Worm (Caenorhabditis elegans): ENCODE data around the gene dlc-3.
"Not testable (repeated sequence)": the region's sequence is repeated elsewhere in the genome, so short reads cannot be mapped to it uniquely, and the experiment has no call there.

Gene dlc-3

ce11 chrIV:16480888-16481287 is 48.9 kb downstream of the dlc-3 start, which contains the start of gene Y51H4A.938:
Gene Y51H4A.938 (plus strand): TSS chrIV:16481188.
- TF ChIP-seq ceh-82, attf-4, nhr-48 (tag; optimal IDR thresholded peaks at IDR 0.05): not testable (repeated sequence)

ce11 chrIV:16482143-16482542 is 50.1 kb downstream of the dlc-3 start:
- TF ChIP-seq Y48G9A.11 (GFP tag; IDR thresholded peaks at IDR 0.05) (0 out of 2 replicates have a peak, but pooled peaks have one; percentile 21), pha-4 (GFP tag; IDR thresholded peaks at IDR 0.05) (peak; percentile 28; the same call in 1 of the 2 replicates), zip-11 (GFP tag; IDR thresholded peaks at IDR 0.05) (peak; percentile 9; the same call in 1 of the 2 replicates), snpc-1.2 (GFP tag; IDR thresholded peaks at IDR 0.05) (peak; percentile 95), D1046.2 (GFP tag; IDR thresholded peaks at IDR 0.05) (0 out of 2 replicates have a peak, but pooled peaks have one; percentile 15), madf-5 (GFP tag; IDR thresholded peaks at IDR 0.05) (0 out of 4 replicates have a peak, but pooled peaks of 1 of the 2 experiments have one; percentile 62), vab-7 (GFP tag; IDR thresholded peaks at IDR 0.05) (peak; percentile 63), arid-1 (GFP tag; conservative IDR thresholded peaks at IDR 0.05) (0 out of 2 replicates have a peak, but pooled peaks have one; percentile 38), lin-38 (GFP tag; IDR thresholded peaks at IDR 0.05) (peak; percentile 60)
- TF ChIP-seq pha-4 (tag; optimal IDR thresholded peaks at IDR 0.05), result not testable (repeated sequence)

- TF ChIP-seq fos-1 (tag; optimal IDR thresholded peaks at IDR 0.05), result no peak
- TF ChIP-seq gei-8 (GFP tag; optimal IDR thresholded peaks at IDR 0.05), result no peak
- TF ChIP-seq ceh-28 (tag; optimal IDR thresholded peaks at IDR 0.05), result peak; percentile 58
- TF ChIP-seq nhr-41 (GFP tag; IDR thresholded peaks at IDR 0.05), result no peak
- TF ChIP-seq nhr-10 (tag; optimal IDR thresholded peaks at IDR 0.05), result no peak
- no peak for TF ChIP-seq zip-2 (tag; optimal IDR thresholded peaks at IDR 0.05)
- no peak for TF ChIP-seq nhr-11 (tag; optimal IDR thresholded peaks at IDR 0.05)
- no peak for TF ChIP-seq hlh-11 (tag; optimal IDR thresholded peaks at IDR 0.05)
- TF ChIP-seq ceh-82 (tag; optimal IDR thresholded peaks at IDR 0.05), result no peak
- no peak for TF ChIP-seq F26F4.8 (GFP tag; conservative IDR thresholded peaks at IDR 0.05)
- no peak for TF ChIP-seq Y5F2A.4 (GFP tag; optimal IDR thresholded peaks at IDR 0.05)
- peak; percentile 36; the same call in 1 of the 2 replicates for TF ChIP-seq Y105C5A.15 (GFP tag; IDR thresholded peaks at IDR 0.05)
- no peak for TF ChIP-seq set-16 (GFP tag; IDR thresholded peaks at IDR 0.05)
- peak; percentile 22 for TF ChIP-seq dve-1 (tag; optimal IDR thresholded peaks at IDR 0.05; ENCODE audit: insufficient read depth)
- peak in 1 of 2 experiments; percentile 20 for TF ChIP-seq unc-62 (GFP tag; optimal IDR thresholded peaks at IDR 0.05 in 1 of 2)
- TF ChIP-seq unc-62 (tag; optimal IDR thresholded peaks at IDR 0.05), result no peak
- no peak for TF ChIP-seq dmd-9 (GFP tag; IDR thresholded peaks at IDR 0.05)
- no peak for TF ChIP-seq daf-19 (GFP tag; conservative IDR thresholded peaks at IDR 0.05)
- no peak for TF ChIP-seq F44E2.7 (GFP tag; IDR thresholded peaks at IDR 0.05)
- no peak for TF ChIP-seq lim-7 (GFP tag; IDR thresholded peaks at IDR 0.05)
- no peak for TF ChIP-seq ceh-32 (tag; optimal IDR thresholded peaks at IDR 0.05; ENCODE audit: poor library complexity)
- TF ChIP-seq nhr-28 (tag; optimal IDR thresholded peaks at IDR 0.05), result no peak
- no peak for TF ChIP-seq nhr-76 (tag; optimal IDR thresholded peaks at IDR 0.05)
- no peak for TF ChIP-seq ztf-11 (tag; optimal IDR thresholded peaks at IDR 0.05)
- TF ChIP-seq daf-16 (GFP tag; optimal IDR thresholded peaks at IDR 0.05), result no peak
- TF ChIP-seq daf-16 (tag; optimal IDR thresholded peaks at IDR 0.05), result peak; percentile 40
- no peak for TF ChIP-seq cey-2 (tag; optimal IDR thresholded peaks at IDR 0.05; ENCODE audit: borderline replicate concordance, insufficient read depth)
- TF ChIP-seq mdl-1 (tag; optimal IDR thresholded peaks at IDR 0.05), result no peak
- TF ChIP-seq lin-13 (GFP tag; optimal IDR thresholded peaks at IDR 0.05), result no peak
- no peak; a peak in 1 of 4 replicates for TF ChIP-seq madf-5 (GFP tag; IDR thresholded peaks at IDR 0.05)
- no peak for TF ChIP-seq fkh-10 (GFP tag; optimal IDR thresholded peaks at IDR 0.05)
- TF ChIP-seq ctbp-1 (GFP tag; IDR thresholded peaks at IDR 0.05), result no peak
- TF ChIP-seq jun-1 (tag; optimal IDR thresholded peaks at IDR 0.05), result no peak
- peak; percentile 30 for TF ChIP-seq mep-1 (tag; optimal IDR thresholded peaks at IDR 0.05)
- TF ChIP-seq egl-27 (tag; optimal IDR thresholded peaks at IDR 0.05), result no peak
- no peak for TF ChIP-seq R02D3.7 (tag; optimal IDR thresholded peaks at IDR 0.05)
- 0 out of 2 replicates have a peak, but pooled peaks have one; percentile 11 for TF ChIP-seq T26A8.4 (GFP tag; IDR thresholded peaks at IDR 0.05)
- no peak for TF ChIP-seq lsy-2 (tag; optimal IDR thresholded peaks at IDR 0.05)
Observed at ce11 chrIV:16482790-16483189, 50.8 kb downstream of the dlc-3 start.

Measured in whole organism, L4 larva.